Worm (Caenorhabditis elegans) whole organism, young adult: Measurements from ENCODE around the gene idpc-4.

Experiments used
- B0261.1 ChIP-seq: sonication (generic microtip); optimal IDR thresholded peaks from 2 replicates; lab custom pipeline; 2016; ENCODE audit warnings: mild to moderate bottlenecking, missing genetic modification characterization, moderate library complexity, missing compliant biosample characterization
- C06A6.2 ChIP-seq: fragments of 200-800 bp; sonication (Bioruptor generic); conservative IDR thresholded peaks from 2 replicates; pipeline ENCODE4 v1.3.6; 2022; ENCODE audit warnings: missing genetic modification characterization, missing compliant biosample characterization
- F10E7.11 ChIP-seq: sonication (generic microtip); optimal IDR thresholded peaks from 2 replicates; lab custom pipeline; 2017; ENCODE audit warnings: mild to moderate bottlenecking, missing genetic modification characterization, moderate library complexity, missing compliant biosample characterization
- F22D6.2 ChIP-seq: sonication (generic microtip); optimal IDR thresholded peaks from 2 replicates; lab custom pipeline; 2016; ENCODE audit warnings: mild to moderate bottlenecking, missing genetic modification characterization, missing compliant biosample characterization
- F33H1.4 ChIP-seq: fragments of 200-800 bp; sonication (Bioruptor generic); IDR thresholded peaks from 2 replicates; pipeline ENCODE4 v1.3.6; 2022; ENCODE audit warnings: missing genetic modification reagents, missing genetic modification characterization, missing compliant biosample characterization
- F37B4.10 ChIP-seq: fragments of 200-800 bp; sonication (Bioruptor generic); IDR thresholded peaks from 2 replicates; pipeline ENCODE4 v1.3.6; 2022; ENCODE audit warnings: missing genetic modification characterization, missing compliant biosample characterization
- F39B2.1 ChIP-seq: fragments of 200-800 bp; sonication (Bioruptor generic); IDR thresholded peaks from 2 replicates; pipeline ENCODE4 v1.3.6; 2022; ENCODE audit warnings: missing genetic modification reagents, missing genetic modification characterization, missing compliant biosample characterization
- F55B11.4 ChIP-seq: sonication (generic microtip); optimal IDR thresholded peaks from 2 replicates; lab custom pipeline; 2016; ENCODE audit warnings: missing compliant biosample characterization, missing genetic modification characterization, borderline replicate concordance; ENCODE audit not compliant: insufficient read depth
- F57A8.1 ChIP-seq: fragments of 200-800 bp; sonication (Bioruptor generic); optimal IDR thresholded peaks from 2 replicates; lab custom pipeline; 2018; ENCODE audit warnings: mild to moderate bottlenecking, missing genetic modification characterization, moderate library complexity, missing compliant biosample characterization
- Y53G8AR.9 ChIP-seq: fragments of 200-800 bp; sonication (Bioruptor generic); conservative IDR thresholded peaks from 2 replicates; pipeline ENCODE4 v1.3.6; 2022; ENCODE audit warnings: missing genetic modification reagents, missing genetic modification characterization, missing compliant biosample characterization
- Y67H2A.10 ChIP-seq: fragments of 200-800 bp; sonication (Bioruptor generic); conservative IDR thresholded peaks from 2 replicates; pipeline ENCODE4 v1.3.6; 2022; ENCODE audit warnings: missing genetic modification reagents, missing genetic modification characterization, missing compliant biosample characterization
- Y79H2A.3 ChIP-seq: fragments of 200-800 bp; sonication (Bioruptor generic); conservative IDR thresholded peaks from 2 replicates; pipeline ENCODE4 v1.3.6; 2022; ENCODE audit warnings: missing genetic modification reagents, missing genetic modification characterization, missing compliant biosample characterization
- aptf-2 ChIP-seq: fragments of 200-800 bp; sonication (Bioruptor generic); conservative IDR thresholded peaks from 2 replicates; pipeline ENCODE4 v1.3.6; 2022; ENCODE audit warnings: missing genetic modification reagents, missing genetic modification characterization, missing compliant biosample characterization
- athp-1 ChIP-seq: sonication (generic microtip); optimal IDR thresholded peaks from 2 replicates; lab custom pipeline; 2017; ENCODE audit warnings: mild to moderate bottlenecking, missing genetic modification characterization, missing compliant biosample characterization
- attf-5 ChIP-seq: fragments of 200-800 bp; sonication (Bioruptor generic); optimal IDR thresholded peaks from 2 replicates; lab custom pipeline; 2018; ENCODE audit warnings: mild to moderate bottlenecking, missing genetic modification characterization, missing compliant biosample characterization
- ccch-3 ChIP-seq: fragments of 200-800 bp; sonication (Bioruptor generic); optimal IDR thresholded peaks from 2 replicates; lab custom pipeline; 2018; ENCODE audit warnings: mild to moderate bottlenecking, missing genetic modification characterization, missing compliant biosample characterization
- ceh-79 ChIP-seq: sonication (generic microtip); optimal IDR thresholded peaks from 2 replicates; lab custom pipeline; 2017; ENCODE audit warnings: mild to moderate bottlenecking, missing genetic modification characterization, missing compliant biosample characterization
- ceh-91 ChIP-seq: fragments of 200-800 bp; sonication (Bioruptor generic); IDR thresholded peaks from 2 replicates; pipeline ENCODE4 v1.3.6; 2022; ENCODE audit warnings: missing genetic modification reagents, missing genetic modification characterization, missing compliant biosample characterization
- efl-1 ChIP-seq: fragments of 150-350 bp; optimal IDR thresholded peaks from 2 replicates; lab custom pipeline; 2014; ENCODE audit warnings: missing biosample characterization, missing genetic modification reagents, missing genetic modification characterization
- egl-18 ChIP-seq: fragments of 200-800 bp; sonication (Bioruptor generic); IDR thresholded peaks from 2 replicates; pipeline ENCODE4 v1.3.6; 2022; ENCODE audit warnings: missing genetic modification reagents, missing genetic modification characterization, missing compliant biosample characterization
- ekl-4 ChIP-seq: fragments of 200-800 bp; sonication (Bioruptor generic); IDR thresholded peaks from 2 replicates; pipeline ENCODE4 v1.3.6; 2022; ENCODE audit warnings: missing genetic modification reagents, missing genetic modification characterization, missing compliant biosample characterization
- gei-17 ChIP-seq: fragments of 200-800 bp; sonication (Bioruptor generic); optimal IDR thresholded peaks from 2 replicates; lab custom pipeline; 2018; ENCODE audit warnings: mild to moderate bottlenecking, missing genetic modification characterization, missing compliant biosample characterization
- hlh-12 ChIP-seq: sonication (generic microtip); optimal IDR thresholded peaks from 2 replicates; lab custom pipeline; 2016; ENCODE audit warnings: missing genetic modification characterization, missing compliant biosample characterization
- hmg-1.2 ChIP-seq: fragments of 200-800 bp; sonication (Bioruptor generic); IDR thresholded peaks from 2 replicates; pipeline ENCODE4 v1.3.6; 2022; ENCODE audit warnings: missing genetic modification reagents, missing genetic modification characterization, missing compliant biosample characterization
- hrde-1 ChIP-seq: sonication (generic microtip); optimal IDR thresholded peaks from 2 replicates; lab custom pipeline; 2016; ENCODE audit warnings: missing genetic modification characterization, mild to moderate bottlenecking, missing compliant biosample characterization, moderate library complexity, missing genotype, missing genetic modification reagents, borderline replicate concordance
- hsf-1 ChIP-seq: fragments of 200-800 bp; sonication (Bioruptor generic); IDR thresholded peaks from 2 replicates; pipeline ENCODE4 v1.3.6; 2022; ENCODE audit warnings: missing genetic modification reagents, missing genetic modification characterization, missing compliant biosample characterization
- lin-26 ChIP-seq: fragments of 200-800 bp; sonication (Bioruptor generic); IDR thresholded peaks from 2 replicates; pipeline ENCODE4 v1.3.6; 2022; ENCODE audit warnings: missing genetic modification reagents, missing genetic modification characterization, missing compliant biosample characterization
- lin-35 ChIP-seq, 3 experiments: fragments of 150-350 bp in 2 of 3; sonication (generic microtip) in 1 of 3; optimal IDR thresholded peaks; 2 replicates each; lab custom pipeline; 2014 to 2018; ENCODE audit warnings: missing biosample characterization in 3 of 3, missing genetic modification characterization in 3 of 3, missing genetic modification reagents in 3 of 3
- lsy-27 ChIP-seq: sonication (generic microtip); optimal IDR thresholded peaks from 2 replicates; lab custom pipeline; 2017; ENCODE audit warnings: missing genetic modification characterization, mild to moderate bottlenecking, missing compliant biosample characterization, antibody characterized with exemption, missing genotype, borderline replicate concordance; ENCODE audit not compliant: insufficient read depth
- madf-10 ChIP-seq: sonication (generic microtip); optimal IDR thresholded peaks from 2 replicates; lab custom pipeline; 2016; ENCODE audit warnings: mild to moderate bottlenecking, missing genetic modification characterization, missing compliant biosample characterization
- mel-28 ChIP-seq: sonication (generic microtip); optimal IDR thresholded peaks from 2 replicates; lab custom pipeline; 2016; ENCODE audit warnings: borderline replicate concordance, mild to moderate bottlenecking, missing genetic modification characterization, missing compliant biosample characterization
- nfya-2 ChIP-seq: fragments of 200-800 bp; sonication (Bioruptor generic); IDR thresholded peaks from 2 replicates; pipeline ENCODE4 v1.3.6; 2022; ENCODE audit warnings: missing genetic modification reagents, missing genetic modification characterization, missing compliant biosample characterization
- nhr-179 ChIP-seq: sonication (generic microtip); optimal IDR thresholded peaks from 2 replicates; lab custom pipeline; 2016; ENCODE audit warnings: mild to moderate bottlenecking, missing genetic modification characterization, missing compliant biosample characterization
- rcor-1 ChIP-seq: fragments of 200-800 bp; sonication (Bioruptor generic); IDR thresholded peaks from 2 replicates; pipeline ENCODE4 v1.3.6; 2022; ENCODE audit warnings: missing genetic modification reagents, missing genetic modification characterization, missing compliant biosample characterization
- sea-2 ChIP-seq: fragments of 200-800 bp; sonication (Bioruptor generic); IDR thresholded peaks from 2 replicates; pipeline ENCODE4 v1.3.6; 2022; ENCODE audit warnings: missing genetic modification characterization, missing compliant biosample characterization
- snpc-3.4 ChIP-seq: sonication (generic microtip); optimal IDR thresholded peaks from 2 replicates; lab custom pipeline; 2017; ENCODE audit warnings: missing genetic modification characterization, mild to moderate bottlenecking, missing compliant biosample characterization, antibody characterized with exemption, moderate library complexity, missing genotype, missing genetic modification reagents
- tbx-9 ChIP-seq: sonication (generic microtip); optimal IDR thresholded peaks from 2 replicates; lab custom pipeline; 2016; ENCODE audit warnings: borderline replicate concordance, missing genetic modification characterization, inconsistent platforms, missing compliant biosample characterization
- unc-62 ChIP-seq: fragments of 150-350 bp; optimal IDR thresholded peaks from 2 replicates; lab custom pipeline; 2014; ENCODE audit warnings: missing biosample characterization, missing genetic modification reagents, missing genetic modification characterization
- ztf-18 ChIP-seq: sonication (generic microtip); optimal IDR thresholded peaks from 2 replicates; lab custom pipeline; 2016; ENCODE audit warnings: missing genotype, mild to moderate bottlenecking, missing genetic modification characterization, missing compliant biosample characterization
- ztf-22 ChIP-seq: fragments of 200-800 bp; sonication (Bioruptor generic); optimal IDR thresholded peaks from 2 replicates; lab custom pipeline; 2018; ENCODE audit warnings: mild to moderate bottlenecking, missing genetic modification characterization, moderate library complexity, missing compliant biosample characterization
- ztf-6 ChIP-seq: fragments of 200-800 bp; sonication (Bioruptor generic); IDR thresholded peaks from 2 replicates; pipeline ENCODE4 v1.3.6; 2022; ENCODE audit warnings: missing genetic modification reagents, missing genetic modification characterization, missing compliant biosample characterization

The idpc-4 gene

ce11 chrV:9584263-9584662 lies 41.0 kb upstream of the idpc-4 start:
- TF ChIP-seq Y53G8AR.9 (GFP tag; lab: Robert Waterston, UW) (no peak), lin-35 (GFP tag; optimal IDR thresholded peaks at IDR 0.05; lab: Kevin White, UChicago) (no peak), rcor-1 (no peak)

ce11 chrV:9587619-9588018 lies 37.6 kb upstream of the idpc-4 start:
- TF ChIP-seq hrde-1 (tag; lab: Kevin White, UChicago) = no peak
- TF ChIP-seq ekl-4 (GFP tag; lab: Robert Waterston, UW) = no peak
- TF ChIP-seq lsy-27 (tag; lab: Kevin White, UChicago) = no peak
- TF ChIP-seq athp-1 (tag; lab: Kevin White, UChicago) = no peak
- no peak for TF ChIP-seq C06A6.2 (GFP tag; lab: Robert Waterston, UW)
- no peak for TF ChIP-seq attf-5 (GFP tag; lab: Kevin White, UChicago)
- no peak for TF ChIP-seq Y67H2A.10 (GFP tag; lab: Robert Waterston, UW)
- no peak for TF ChIP-seq gei-17 (GFP tag; lab: Kevin White, UChicago)
- TF ChIP-seq ccch-3 (GFP tag; lab: Kevin White, UChicago) = no peak
- no peak for TF ChIP-seq hmg-1.2 (GFP tag; lab: Robert Waterston, UW)
- no peak for TF ChIP-seq ztf-18 (tag; lab: Kevin White, UChicago)
- TF ChIP-seq hlh-12 (tag; lab: Kevin White, UChicago) = no peak
- no peak for TF ChIP-seq snpc-3.4 (tag; lab: Kevin White, UChicago)
- no peak for TF ChIP-seq F22D6.2 (tag; lab: Kevin White, UChicago)
- TF ChIP-seq mel-28 (tag; lab: Kevin White, UChicago) = no peak
- no peak for TF ChIP-seq F57A8.1 (GFP tag; lab: Kevin White, UChicago)
- no peak for TF ChIP-seq ztf-6 (GFP tag; lab: Robert Waterston, UW)
- TF ChIP-seq lin-35 (GFP tag; optimal IDR thresholded peaks at IDR 0.05; lab: Kevin White, UChicago) = no peak
- TF ChIP-seq nfya-2 (GFP tag; lab: Robert Waterston, UW) = no peak
- no peak for TF ChIP-seq F33H1.4

- TF ChIP-seq ceh-91 = no peak
- no peak for TF ChIP-seq egl-18
- TF ChIP-seq hsf-1 = no peak
- TF ChIP-seq lsy-27 (tag; lab: Kevin White, UChicago) = no peak
- TF ChIP-seq nhr-179 (tag; lab: Kevin White, UChicago) = no peak
Measured at ce11 chrV:9588574-9588973, 36.6 kb upstream of the idpc-4 start.

ce11 chrV:9590317-9590716 lies 34.9 kb upstream of the idpc-4 start, which contains the start of gene K09G1.2:
TSS of gene K09G1.2 (plus strand) at chrV:9590617.
- TF ChIP-seq B0261.1 (tag; lab: Kevin White, UChicago) (no peak), Y53G8AR.9 (GFP tag; lab: Robert Waterston, UW) (no peak), ztf-22 (no peak), F37B4.10 (GFP tag; lab: Robert Waterston, UW) (no peak), F33H1.4 (no peak), egl-18 (no peak), F10E7.11 (no peak), aptf-2 (GFP tag; lab: Robert Waterston, UW) (no peak), ceh-79 (tag; lab: Kevin White, UChicago) (no peak), unc-62 (GFP tag; lab: Kevin White, UChicago) (no peak), sea-2 (GFP tag; lab: Robert Waterston, UW) (no peak), F39B2.1 (GFP tag; lab: Robert Waterston, UW) (no peak), tbx-9 (tag; lab: Kevin White, UChicago) (no peak), madf-10 (no peak), athp-1 (tag; lab: Kevin White, UChicago) (no peak), efl-1 (no peak), lin-26 (GFP tag; lab: Robert Waterston, UW) (no peak), Y79H2A.3 (GFP tag; lab: Robert Waterston, UW) (no peak), F55B11.4 (no peak), hmg-1.2 (GFP tag; lab: Robert Waterston, UW) (no peak)
